Fruit fly (Drosophila melanogaster): ENCODE results near the gene CG4318.

DNA sequence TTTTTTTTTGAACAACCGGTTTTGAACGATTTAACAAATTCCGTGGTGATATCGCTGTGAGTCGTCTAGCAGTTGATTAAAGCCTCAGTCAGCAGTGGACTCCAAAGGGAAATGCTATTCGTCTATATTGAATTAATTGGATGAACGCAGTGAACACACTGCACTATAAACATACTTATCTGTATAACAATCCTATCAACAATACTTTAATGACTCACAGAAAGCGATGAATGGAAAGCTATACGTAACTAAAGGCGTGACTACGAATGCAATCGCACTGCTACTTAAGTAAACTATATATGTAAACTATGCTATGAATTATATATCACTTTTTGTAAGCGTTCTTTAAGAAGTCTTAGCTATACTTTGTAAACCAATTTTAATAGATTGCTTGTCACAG is 29.2 kb downstream of the CG4318 start:
- TF ChIP-seq CG13204 (GFP tag; optimal IDR thresholded peaks at IDR 0.05) (no peak), gl (tag; optimal IDR thresholded peaks at IDR 0.05) (no peak), CG12605 (GFP tag; IDR thresholded peaks at IDR 0.05) (no peak), rn (GFP tag; IDR thresholded peaks at IDR 0.05) (no peak), CG4496 (GFP tag; IDR thresholded peaks at IDR 0.05) (no peak), CG9948 (tag; optimal IDR thresholded peaks at IDR 0.05) (no peak), CG10348 (GFP tag; IDR thresholded peaks at IDR 0.05) (no peak), CG15710 (tag; optimal IDR thresholded peaks at IDR 0.05) (no peak), fd96Ca (GFP tag; IDR thresholded peaks at IDR 0.05) (no peak)

All from whole organism, pupa.